Worm (Caenorhabditis elegans): ENCODE data around the gene tsn-1.

Gene tsn-1

DNA sequence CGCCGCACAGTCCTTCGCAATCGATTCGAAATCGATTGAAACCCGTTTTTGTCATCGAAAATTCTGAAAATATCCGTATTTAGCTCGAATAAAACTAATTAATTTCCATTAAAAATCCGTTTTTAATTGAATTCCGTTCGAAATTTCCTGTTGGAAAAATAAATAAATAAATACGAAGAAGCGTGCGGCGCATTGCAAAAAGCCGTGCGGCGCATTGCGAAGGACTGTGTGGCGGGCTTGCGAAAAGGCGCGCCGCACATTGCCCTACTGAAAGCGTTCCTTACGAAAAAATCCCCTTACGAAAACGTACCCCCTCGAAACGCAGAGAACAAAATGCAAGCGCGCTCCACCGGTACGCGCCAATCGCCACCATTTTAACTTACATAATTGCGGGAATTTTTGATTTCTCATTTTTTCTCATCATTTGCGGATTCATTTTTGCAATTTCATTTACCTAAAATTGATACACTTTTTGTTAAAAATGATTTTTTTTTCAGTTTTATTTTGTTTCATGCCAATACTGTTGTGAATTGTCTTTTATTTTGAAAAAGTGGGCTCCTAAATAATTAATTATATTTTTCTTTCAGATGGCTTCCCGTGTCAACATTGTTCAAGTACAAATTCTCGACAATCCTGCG is 5.0 kb upstream of the tsn-1 start, which contains the start of gene unc-85 (continued):
- TF ChIP-seq che-1 (tag; optimal IDR thresholded peaks at IDR 0.05) (peak; percentile 51), lim-6 (tag; optimal IDR thresholded peaks at IDR 0.05) (peak; percentile 35), ceh-31 (tag; optimal IDR thresholded peaks at IDR 0.05) (peak; percentile 86)

DNA sequence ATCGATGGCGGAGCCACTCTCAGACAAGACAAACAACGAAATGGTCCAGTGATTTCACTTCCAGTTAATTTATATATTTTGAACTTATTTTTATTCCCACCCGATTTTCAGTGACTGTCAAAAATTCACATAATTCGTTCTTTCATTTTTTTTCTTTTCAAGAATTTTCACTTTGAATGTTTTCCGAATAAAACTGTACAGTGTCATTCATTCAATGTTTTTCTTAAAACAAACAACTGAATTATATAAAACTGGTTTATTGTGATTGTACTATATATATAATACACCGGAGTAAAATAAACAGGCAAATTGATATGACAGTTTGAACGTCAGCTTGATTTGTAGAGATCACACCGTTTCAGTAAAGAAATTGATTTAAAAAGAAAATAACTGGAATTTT is 3.6 kb upstream of the tsn-1 start:
- TF ChIP-seq pha-4 (tag; optimal IDR thresholded peaks at IDR 0.05) (no peak), mec-3 (tag; optimal IDR thresholded peaks at IDR 0.05; ENCODE audit: borderline replicate concordance) (no peak), ahr-1 (tag; optimal IDR thresholded peaks at IDR 0.05) (no peak), ceh-30 (tag; optimal IDR thresholded peaks at IDR 0.05) (no peak), ceh-14 (tag; optimal IDR thresholded peaks at IDR 0.05) (no peak), fkh-6 (tag; optimal IDR thresholded peaks at IDR 0.05) (no peak), ceh-6 (GFP tag; optimal IDR thresholded peaks at IDR 0.05) (no peak), tbx-7 (tag; optimal IDR thresholded peaks at IDR 0.05) (no peak)

DNA sequence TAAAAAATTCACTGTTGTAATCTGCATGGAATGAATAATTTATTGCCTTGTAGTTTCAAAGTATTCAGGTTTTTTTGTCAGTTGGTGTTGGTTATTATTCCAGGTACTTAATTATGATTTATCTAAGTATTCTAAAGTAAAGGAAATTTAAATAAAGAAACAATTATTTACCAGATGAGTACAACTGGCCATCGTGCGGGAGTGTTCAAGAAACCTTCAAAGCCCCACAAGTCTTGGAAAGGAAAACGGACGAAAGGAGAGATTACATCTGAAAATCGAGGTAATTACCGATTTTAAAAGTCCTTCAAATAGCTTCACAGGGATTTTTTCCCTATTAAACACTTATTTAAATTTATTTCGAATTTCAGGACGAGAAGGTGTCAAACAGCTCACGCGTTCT is 3.5 kb downstream of the tsn-1 start, which contains the start of gene tag-151:
TSS of gene tag-151 (plus strand) at position 158 of the 400 bp plus-strand sequence.
- TF ChIP-seq fkh-10 (GFP tag; optimal IDR thresholded peaks at IDR 0.05) (no peak), fkh-6 (tag; optimal IDR thresholded peaks at IDR 0.05) (no peak), npax-4 (tag; optimal IDR thresholded peaks at IDR 0.05) (no peak), hlh-6 (tag; optimal IDR thresholded peaks at IDR 0.05) (no peak), C08G9.2 (tag; optimal IDR thresholded peaks at IDR 0.05) (no peak), ceh-22 (tag; optimal IDR thresholded peaks at IDR 0.05) (no peak), unc-55 (GFP tag; optimal IDR thresholded peaks at IDR 0.05) (no peak), ceh-9 (tag; optimal IDR thresholded peaks at IDR 0.05) (no peak), fax-1 (tag; optimal IDR thresholded peaks at IDR 0.05) (no peak), syd-9 (tag; optimal IDR thresholded peaks at IDR 0.05) (no peak), unc-86 (tag; optimal IDR thresholded peaks at IDR 0.05) (no peak), elt-2 (tag; optimal IDR thresholded peaks at IDR 0.05) (no peak), K02D7.2 (tag; optimal IDR thresholded peaks at IDR 0.05) (no peak), hlh-8 (tag; optimal IDR thresholded peaks at IDR 0.05) (no peak), ceh-19 (GFP tag; optimal IDR thresholded peaks at IDR 0.05) (no peak), dmd-4 (tag; optimal IDR thresholded peaks at IDR 0.05; ENCODE audit: borderline replicate concordance) (no peak), ahr-1 (tag; optimal IDR thresholded peaks at IDR 0.05) (no peak)

ce11 chrII:4710813-4711212 is 4.2 kb downstream of the tsn-1 start:
- TF ChIP-seq dmd-4 (tag; optimal IDR thresholded peaks at IDR 0.05; ENCODE audit: borderline replicate concordance) (no peak), ceh-19 (GFP tag; optimal IDR thresholded peaks at IDR 0.05) (no peak), unc-55 (GFP tag; optimal IDR thresholded peaks at IDR 0.05) (no peak), ceh-14 (tag; optimal IDR thresholded peaks at IDR 0.05) (no peak), fax-1 (tag; optimal IDR thresholded peaks at IDR 0.05) (no peak), C38D4.7 (GFP tag; optimal IDR thresholded peaks at IDR 0.05) (no peak), ama-1 (optimal IDR thresholded peaks at IDR 0.05) (no peak), pqm-1 (tag; optimal IDR thresholded peaks at IDR 0.05) (no peak), ref-2 (tag; optimal IDR thresholded peaks at IDR 0.05) (no peak), C08G9.2 (tag; optimal IDR thresholded peaks at IDR 0.05) (no peak), ceh-24 (tag; optimal IDR thresholded peaks at IDR 0.05) (no peak), Y22D7AL.16 (tag; optimal IDR thresholded peaks at IDR 0.05) (no peak), ceh-2 (tag; optimal IDR thresholded peaks at IDR 0.05) (no peak), K09A11.1 (tag; optimal IDR thresholded peaks at IDR 0.05; ENCODE audit: insufficient read depth) (no peak), ceh-6 (GFP tag; optimal IDR thresholded peaks at IDR 0.05) (no peak), F13H6.1 (tag; optimal IDR thresholded peaks at IDR 0.05) (no peak), ceh-45 (GFP tag; IDR thresholded peaks at IDR 0.05) (no peak)
